Fruit fly (Drosophila melanogaster): ENCODE data around the gene IntS11.

Gene IntS11

DNA sequence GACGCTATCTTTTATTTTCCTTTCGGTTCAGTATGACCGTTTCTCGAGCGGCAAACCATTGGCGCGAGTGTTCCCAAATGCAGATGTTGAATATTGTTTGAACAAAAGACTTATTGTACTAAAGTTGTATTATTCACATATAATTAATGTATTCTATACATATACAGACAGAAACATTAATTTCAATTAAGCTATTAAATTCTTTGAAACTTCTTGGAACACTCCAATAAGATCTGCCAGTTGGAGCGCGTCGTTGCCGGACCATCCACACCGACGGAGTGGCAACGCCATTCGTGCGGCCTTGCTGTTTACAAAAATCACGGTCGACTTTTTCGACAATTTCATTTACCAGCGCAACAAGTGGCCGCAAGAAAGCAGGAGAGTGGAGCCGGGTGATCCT is at the start of gene IntS11, which contains the start of gene Wdr24:
Gene IntS11 (plus strand): TSS at position 282 of the 400 bp plus-strand sequence.
Gene Wdr24 (minus strand): TSS at position 37 of the 400 bp plus-strand sequence.
- TF ChIP-seq Lhr (GFP tag; optimal IDR thresholded peaks at IDR 0.05), result no peak
- TF ChIP-seq psq (GFP tag; optimal IDR thresholded peaks at IDR 0.05), result peak; percentile 28
- TF ChIP-seq en (GFP tag; optimal IDR thresholded peaks at IDR 0.05), result no peak
- no peak for TF ChIP-seq br (optimal IDR thresholded peaks at IDR 0.05)
- peak; percentile 12 for TF ChIP-seq luna (GFP tag; optimal IDR thresholded peaks at IDR 0.05)
- TF ChIP-seq sens-2 (GFP tag; IDR thresholded peaks at IDR 0.05), result 0 out of 2 replicates have a peak, but pooled peaks have one; percentile 27
- no peak for TF ChIP-seq D19A (tag; optimal IDR thresholded peaks at IDR 0.05)
- no peak for TF ChIP-seq sc (optimal IDR thresholded peaks at IDR 0.05)
- TF ChIP-seq sc (GFP tag; optimal IDR thresholded peaks at IDR 0.05), result no peak
- TF ChIP-seq Lpt (GFP tag; optimal IDR thresholded peaks at IDR 0.05), result no peak
- TF ChIP-seq grn (GFP tag; optimal IDR thresholded peaks at IDR 0.05), result peak; percentile 47
- TF ChIP-seq CG31441 (GFP tag; IDR thresholded peaks at IDR 0.05), result no peak; the same call in 1 of the 2 replicates
- peak; percentile 90 for TF ChIP-seq CG4404 (GFP tag; IDR thresholded peaks at IDR 0.05)
- TF ChIP-seq bsh (GFP tag; optimal IDR thresholded peaks at IDR 0.05), result peak; percentile 70 to 72
- TF ChIP-seq Bgb (GFP tag; IDR thresholded peaks at IDR 0.05; ENCODE audit: partially characterized antibody), result peak; percentile 37; the same call in 1 of the 2 replicates
- TF ChIP-seq lilli (GFP tag; optimal IDR thresholded peaks at IDR 0.05), result peak; percentile 93
- TF ChIP-seq CG14050 (GFP tag; IDR thresholded peaks at IDR 0.05), result peak; percentile 83; the same call in 2 of the 3 replicates
- TF ChIP-seq Nf-YC (tag; optimal IDR thresholded peaks at IDR 0.05), result peak; percentile 63
- peak; percentile 30 for TF ChIP-seq CG6254 (GFP tag; optimal IDR thresholded peaks at IDR 0.05)
- TF ChIP-seq Hsf (GFP tag; optimal IDR thresholded peaks at IDR 0.05), result peak; percentile 87
- peak; percentile 89 for TF ChIP-seq CG1603 (tag; optimal IDR thresholded peaks at IDR 0.05)
- TF ChIP-seq lov (optimal IDR thresholded peaks at IDR 0.05), result no peak
- no peak for TF ChIP-seq lov (GFP tag; IDR thresholded peaks at IDR 0.05)
- TF ChIP-seq toy (GFP tag; IDR thresholded peaks at IDR 0.05), result peak; percentile 85
- TF ChIP-seq CG15696 (tag; optimal IDR thresholded peaks at IDR 0.05), result peak; percentile 60
- TF ChIP-seq CG16815 (GFP tag; optimal IDR thresholded peaks at IDR 0.05), result peak; percentile 88
- TF ChIP-seq B-H2 (GFP tag; optimal IDR thresholded peaks at IDR 0.05), result peak; percentile 74
- no peak for TF ChIP-seq Sry-β (GFP tag; optimal IDR thresholded peaks at IDR 0.05)
- TF ChIP-seq yki (optimal IDR thresholded peaks at IDR 0.05), result no peak
- peak; percentile 86 for TF ChIP-seq ase (GFP tag; IDR thresholded peaks at IDR 0.05)
- TF ChIP-seq sob (GFP tag; IDR thresholded peaks at IDR 0.05), result peak; percentile 96
- peak; percentile 69 for TF ChIP-seq chm (GFP tag; IDR thresholded peaks at IDR 0.05)
- TF ChIP-seq rib (GFP tag; IDR thresholded peaks at IDR 0.05), result peak; percentile 91
- no peak for TF ChIP-seq corto (GFP tag; optimal IDR thresholded peaks at IDR 0.05)
- 0 out of 2 replicates have a peak, but pooled peaks have one; percentile 9 for TF ChIP-seq nerfin-2 (GFP tag; IDR thresholded peaks at IDR 0.05; ENCODE audit: partially characterized antibody)
- TF ChIP-seq jumu (GFP tag; optimal IDR thresholded peaks at IDR 0.05), result peak; percentile 56
- TF ChIP-seq Hr3 (GFP tag; optimal IDR thresholded peaks at IDR 0.05), result peak; percentile 80
- TF ChIP-seq CG4820 (GFP tag; optimal IDR thresholded peaks at IDR 0.05), result peak; percentile 57
- TF ChIP-seq kay (GFP tag; optimal IDR thresholded peaks at IDR 0.05), result peak; percentile 54
- TF ChIP-seq nom (GFP tag; optimal IDR thresholded peaks at IDR 0.05), result peak; percentile 79
- TF ChIP-seq Sox102F (GFP tag; optimal IDR thresholded peaks at IDR 0.05), result peak; percentile 82
- peak; percentile 67 for TF ChIP-seq Ets97D (GFP tag; optimal IDR thresholded peaks at IDR 0.05)
- TF ChIP-seq Adf1 (GFP tag; IDR thresholded peaks at IDR 0.05), result peak; percentile 71
- TF ChIP-seq nau (GFP tag; optimal IDR thresholded peaks at IDR 0.05), result no peak
- TF ChIP-seq zf30C (GFP tag; optimal IDR thresholded peaks at IDR 0.05), result no peak
- no peak for TF ChIP-seq lab (GFP tag; optimal IDR thresholded peaks at IDR 0.05)
- TF ChIP-seq CG10209 (GFP tag; optimal IDR thresholded peaks at IDR 0.05), result peak; percentile 80
- no peak for TF ChIP-seq her (GFP tag; optimal IDR thresholded peaks at IDR 0.05)
- peak; percentile 88 for TF ChIP-seq H15 (GFP tag; IDR thresholded peaks at IDR 0.05)
- peak; percentile 79 for TF ChIP-seq CG17829 (tag; optimal IDR thresholded peaks at IDR 0.05)
- TF ChIP-seq Bteb2 (GFP tag; optimal IDR thresholded peaks at IDR 0.05), result peak; percentile 70
- peak; percentile 63 for TF ChIP-seq schlank (tag; optimal IDR thresholded peaks at IDR 0.05)

Measured in whole organism, embryonic.